Fruit fly (Drosophila melanogaster): ENCODE data around the gene CG9270.

Gene CG9270

DNA sequence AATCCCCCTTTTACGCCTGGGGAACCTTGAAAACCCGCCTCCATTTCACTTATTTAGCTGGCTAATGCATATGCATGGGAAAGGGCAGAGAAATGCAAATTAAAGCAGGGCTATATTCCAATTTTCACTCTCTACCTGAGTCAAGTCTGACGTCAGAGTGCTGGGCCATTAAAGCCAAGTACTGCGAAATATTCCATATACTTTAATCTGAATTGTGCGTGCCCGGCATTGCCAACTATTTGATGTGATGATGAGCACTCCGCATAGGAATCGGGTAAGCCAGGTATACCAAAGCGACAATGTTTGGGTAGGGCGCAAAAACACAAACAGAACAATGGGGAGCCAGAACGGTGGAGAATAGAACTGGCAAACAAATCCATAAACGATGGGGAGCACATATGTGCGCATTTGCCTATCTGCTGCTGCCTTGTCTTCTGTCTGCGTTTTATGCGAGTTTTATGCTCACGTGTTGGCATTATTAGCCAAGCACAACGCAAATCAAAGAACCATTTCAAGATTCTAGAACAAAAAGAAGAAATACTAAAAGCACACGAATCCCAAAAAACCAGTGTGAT lies 54.3 kb downstream of the CG9270 start:
- TF ChIP-seq OdsH (GFP tag; optimal IDR thresholded peaks at IDR 0.05) = no peak
- no peak for TF ChIP-seq fru (GFP tag; optimal IDR thresholded peaks at IDR 0.05)
- no peak for TF ChIP-seq tai (GFP tag; optimal IDR thresholded peaks at IDR 0.05)
- no peak for TF ChIP-seq psq (GFP tag; optimal IDR thresholded peaks at IDR 0.05)
- TF ChIP-seq usp (GFP tag; optimal IDR thresholded peaks at IDR 0.05) = no peak
- no peak for TF ChIP-seq Myc (optimal IDR thresholded peaks at IDR 0.05)
- no peak for TF ChIP-seq HLH106 (tag; optimal IDR thresholded peaks at IDR 0.05)
- no peak for TF ChIP-seq Dfd (GFP tag; optimal IDR thresholded peaks at IDR 0.05)
- TF ChIP-seq CrebA (GFP tag; optimal IDR thresholded peaks at IDR 0.05; ENCODE audit: borderline replicate concordance) = no peak
- no peak for TF ChIP-seq sv (GFP tag; optimal IDR thresholded peaks at IDR 0.05)
- no peak for TF ChIP-seq Hnf4 (GFP tag; optimal IDR thresholded peaks at IDR 0.05)

Data from whole organism, wandering third instar larva.